Fruit fly (Drosophila melanogaster): Measurements from ENCODE around the gene CG14841.

The CG14841 gene

dm6 chr3R:14217839-14218238 lies 44.4 kb downstream of the CG14841 start, which contains the start of gene CG9649:
CG9649 (minus strand) TSS chr3R:14217882.
- TF ChIP-seq HLH4C (GFP tag; IDR thresholded peaks at IDR 0.05; ENCODE audit: partially characterized antibody) (no peak), fd64A (GFP tag; optimal IDR thresholded peaks at IDR 0.05) (no peak), mld (GFP tag; IDR thresholded peaks at IDR 0.05; ENCODE audit: partially characterized antibody) (no peak), CG14014 (GFP tag; IDR thresholded peaks at IDR 0.05) (no peak), lab (GFP tag; optimal IDR thresholded peaks at IDR 0.05) (no peak), chif (GFP tag; optimal IDR thresholded peaks at IDR 0.05) (no peak), croc (GFP tag; conservative IDR thresholded peaks at IDR 0.05) (no peak), Nf-YA (GFP tag; IDR thresholded peaks at IDR 0.05) (no peak), dm (GFP tag; optimal IDR thresholded peaks at IDR 0.05) (no peak), Six4 (GFP tag; optimal IDR thresholded peaks at IDR 0.05) (no peak), Dref (GFP tag; IDR thresholded peaks at IDR 0.05) (no peak), CG8359 (GFP tag; optimal IDR thresholded peaks at IDR 0.05; ENCODE audit: borderline replicate concordance) (no peak), fd96Cb (tag; optimal IDR thresholded peaks at IDR 0.05) (no peak), CG12659 (GFP tag; optimal IDR thresholded peaks at IDR 0.05) (no peak), CG15269 (tag; optimal IDR thresholded peaks at IDR 0.05) (no peak), lola (GFP tag; optimal IDR thresholded peaks at IDR 0.05) (no peak), fd102C (GFP tag; optimal IDR thresholded peaks at IDR 0.05) (no peak), emc (GFP tag; optimal IDR thresholded peaks at IDR 0.05) (no peak), CG4730 (GFP tag; IDR thresholded peaks at IDR 0.05) (no peak)

dm6 chr3R:14214776-14215175 lies 47.4 kb downstream of the CG14841 start, which contains the start of gene Dop1R1:
Dop1R1 (minus strand) TSS chr3R:14214810.
- TF ChIP-seq Mrtf (GFP tag; IDR thresholded peaks at IDR 0.05): 0 out of 3 replicates have a peak, but pooled peaks have one; percentile 27
- TF ChIP-seq CG10209 (GFP tag; optimal IDR thresholded peaks at IDR 0.05): no peak
- no peak for TF ChIP-seq inv (GFP tag; IDR thresholded peaks at IDR 0.05; ENCODE audit: partially characterized antibody)
- TF ChIP-seq CG8359 (GFP tag; optimal IDR thresholded peaks at IDR 0.05; ENCODE audit: borderline replicate concordance): peak; percentile 99
- TF ChIP-seq Jarid2 (GFP tag; optimal IDR thresholded peaks at IDR 0.05): peak; percentile 4
- peak; percentile 37 for TF ChIP-seq Ets65A (GFP tag)
- TF ChIP-seq scrt (GFP tag; optimal IDR thresholded peaks at IDR 0.05): peak; percentile 96
- TF ChIP-seq Trl (optimal IDR thresholded peaks at IDR 0.05): peak; percentile 4 to 40
- TF ChIP-seq Trl (GFP tag; optimal IDR thresholded peaks at IDR 0.05): no peak
- no peak for TF ChIP-seq btn (GFP tag; optimal IDR thresholded peaks at IDR 0.05)
- peak; percentile 76 for TF ChIP-seq Deaf1 (tag; optimal IDR thresholded peaks at IDR 0.05)
- TF ChIP-seq ewg (GFP tag; optimal IDR thresholded peaks at IDR 0.05): peak; percentile 68
- TF ChIP-seq CG17912 (GFP tag; optimal IDR thresholded peaks at IDR 0.05): no peak

Measured in whole organism, embryonic.